In genomic region chr3R:11208766-11209331, dm6 we compare ENCODE assay signal across 5 fruit fly cellular contexts.
A peak's percentile ranks its signal among the peaks of the same experiment; 100 is the strongest.
TF ChIP-seq lines count a peak whose summit lies in the region.

No protein-coding gene starts in this region.

- TF ChIP-seq CTCF in whole organism, embryonic (GFP tag; optimal IDR thresholded peaks at IDR 0.05; lab: Kevin White, UChicago), result peak; percentile 53

TF ChIP-seq in whole organism, adult, 20 proteins besides CTCF, POLR2A, EP300 and RAD21:
- no peak for TF ChIP-seq ovo (GFP tag; optimal IDR thresholded peaks at IDR 0.05; lab: Kevin White, UChicago)
- TF ChIP-seq cic (GFP tag; optimal IDR thresholded peaks at IDR 0.05; lab: Kevin White, UChicago), result peak; percentile 44
- peak; percentile 18 for TF ChIP-seq Mnt (GFP tag; optimal IDR thresholded peaks at IDR 0.05; lab: Kevin White, UChicago)
- TF ChIP-seq bab1 (GFP tag; optimal IDR thresholded peaks at IDR 0.05; lab: Kevin White, UChicago), result peak; percentile 48

TF ChIP-seq in whole organism, embryonic, 481 proteins besides CTCF, POLR2A, EP300 and RAD21 (continues in another document):
- TF ChIP-seq pan (optimal IDR thresholded peaks at IDR 0.05; lab: Kevin White, UChicago) (no peak), pan (GFP tag; optimal IDR thresholded peaks at IDR 0.05 in 1 of 2, IDR thresholded peaks at IDR 0.05 in 1 of 2) (no peak), CG8290 (GFP tag; optimal IDR thresholded peaks at IDR 0.05; lab: Kevin White, UChicago) (no peak), CG8290 (tag; optimal IDR thresholded peaks at IDR 0.05; lab: Kevin White, UChicago) (peak in 1 of 2 experiments; percentile 8), chm (GFP tag; IDR thresholded peaks at IDR 0.05; lab: Robert Waterston, UW) (no peak), pfk (GFP tag; optimal IDR thresholded peaks at IDR 0.05; lab: Kevin White, UChicago) (no peak), Awh (GFP tag; IDR thresholded peaks at IDR 0.05; lab: Robert Waterston, UW) (no peak), CG14667 (GFP tag; IDR thresholded peaks at IDR 0.05; lab: Robert Waterston, UW) (no peak), Opbp (GFP tag; IDR thresholded peaks at IDR 0.05; lab: Robert Waterston, UW; ENCODE audit: partially characterized antibody) (0 out of 3 replicates have a peak, but pooled peaks have one; percentile 37), Sox100B (GFP tag; optimal IDR thresholded peaks at IDR 0.05; lab: Kevin White, UChicago) (no peak), sima (GFP tag; optimal IDR thresholded peaks at IDR 0.05; lab: Kevin White, UChicago) (no peak), CG7987 (GFP tag; optimal IDR thresholded peaks at IDR 0.05; lab: Kevin White, UChicago) (no peak), CG7372 (GFP tag; IDR thresholded peaks at IDR 0.05; lab: Robert Waterston, UW) (peak; percentile 95), Bgb (GFP tag; IDR thresholded peaks at IDR 0.05; lab: Robert Waterston, UW; ENCODE audit: partially characterized antibody) (peak; percentile 34; the same call in 1 of the 2 replicates), Pdp1 (GFP tag; optimal IDR thresholded peaks at IDR 0.05; lab: Kevin White, UChicago) (peak in 1 of 2 experiments; percentile 98), corto (GFP tag; optimal IDR thresholded peaks at IDR 0.05; lab: Kevin White, UChicago) (no peak), CrebB (tag; optimal IDR thresholded peaks at IDR 0.05; lab: Kevin White, UChicago) (no peak), Trl (optimal IDR thresholded peaks at IDR 0.05; lab: Kevin White, UChicago) (no peak), Trl (GFP tag; optimal IDR thresholded peaks at IDR 0.05; lab: Kevin White, UChicago) (no peak), CG7839 (tag; optimal IDR thresholded peaks at IDR 0.05; lab: Kevin White, UChicago) (peak; percentile 11), sd (tag; optimal IDR thresholded peaks at IDR 0.05; lab: Kevin White, UChicago) (no peak)

TF ChIP-seq in whole organism, prepupa, 60 proteins besides CTCF, POLR2A, EP300 and RAD21 (continues in another document):
- peak; percentile 23 for TF ChIP-seq fkh (GFP tag; optimal IDR thresholded peaks at IDR 0.05; lab: Kevin White, UChicago)
- no peak for TF ChIP-seq Sox14 (GFP tag; optimal IDR thresholded peaks at IDR 0.05; lab: Kevin White, UChicago)
- TF ChIP-seq Eip78C (GFP tag; lab: Kevin White, UChicago), result peak; percentile 93
- no peak for TF ChIP-seq CG3032 (tag; optimal IDR thresholded peaks at IDR 0.05; lab: Kevin White, UChicago)
- no peak for TF ChIP-seq CG4318 (GFP tag; optimal IDR thresholded peaks at IDR 0.05; lab: Kevin White, UChicago)
- no peak for TF ChIP-seq CG1621 (tag; optimal IDR thresholded peaks at IDR 0.05; lab: Kevin White, UChicago)
- TF ChIP-seq salr (GFP tag; optimal IDR thresholded peaks at IDR 0.05; lab: Kevin White, UChicago), result no peak
- TF ChIP-seq Smox (GFP tag; optimal IDR thresholded peaks at IDR 0.05; lab: Kevin White, UChicago), result no peak
- no peak for TF ChIP-seq CG6792 (GFP tag; optimal IDR thresholded peaks at IDR 0.05; lab: Kevin White, UChicago)
- TF ChIP-seq cyc (GFP tag; optimal IDR thresholded peaks at IDR 0.05; lab: Kevin White, UChicago), result no peak
- TF ChIP-seq CG11762 (GFP tag; optimal IDR thresholded peaks at IDR 0.05; lab: Kevin White, UChicago; ENCODE audit: insufficient read depth), result no peak
- TF ChIP-seq CG32006 (GFP tag; optimal IDR thresholded peaks at IDR 0.05; lab: Kevin White, UChicago), result no peak
- no peak for TF ChIP-seq CG10631 (GFP tag; optimal IDR thresholded peaks at IDR 0.05; lab: Kevin White, UChicago)
- no peak for TF ChIP-seq CG8632 (GFP tag; optimal IDR thresholded peaks at IDR 0.05; lab: Kevin White, UChicago)
- TF ChIP-seq CG9139 (GFP tag; optimal IDR thresholded peaks at IDR 0.05; lab: Kevin White, UChicago), result peak; percentile 77
- no peak for TF ChIP-seq lz (GFP tag; optimal IDR thresholded peaks at IDR 0.05; lab: Kevin White, UChicago)
- TF ChIP-seq Met (GFP tag; optimal IDR thresholded peaks at IDR 0.05; lab: Kevin White, UChicago), result no peak
- no peak for TF ChIP-seq fd85E (GFP tag; optimal IDR thresholded peaks at IDR 0.05; lab: Kevin White, UChicago)
- TF ChIP-seq CG3919 (GFP tag; optimal IDR thresholded peaks at IDR 0.05; lab: Kevin White, UChicago), result no peak
- TF ChIP-seq eg (GFP tag; IDR thresholded peaks at IDR 0.05; lab: Robert Waterston, UW), result no peak
- no peak for TF ChIP-seq fd59A (GFP tag; optimal IDR thresholded peaks at IDR 0.05; lab: Kevin White, UChicago)
- TF ChIP-seq spab (GFP tag; optimal IDR thresholded peaks at IDR 0.05; lab: Kevin White, UChicago), result no peak
- no peak for TF ChIP-seq CG8319 (GFP tag; optimal IDR thresholded peaks at IDR 0.05; lab: Kevin White, UChicago)
- TF ChIP-seq topi (GFP tag; optimal IDR thresholded peaks at IDR 0.05; lab: Kevin White, UChicago), result peak; percentile 23

TF ChIP-seq in whole organism, pupa, 21 proteins besides CTCF, POLR2A, EP300 and RAD21:
- TF ChIP-seq gl (tag; optimal IDR thresholded peaks at IDR 0.05; lab: Kevin White, UChicago) (no peak), CG8159 (tag; optimal IDR thresholded peaks at IDR 0.05; lab: Kevin White, UChicago) (no peak), CG34367 (tag; optimal IDR thresholded peaks at IDR 0.05; lab: Kevin White, UChicago) (no peak), EcR (GFP tag; optimal IDR thresholded peaks at IDR 0.05; lab: Kevin White, UChicago) (peak; percentile 42)
TF ChIP-seq in whole organism, pupa: peak in this region for 1.

TF ChIP-seq in whole organism, wandering third instar larva, 38 proteins besides CTCF, POLR2A, EP300 and RAD21:
- no peak for TF ChIP-seq usp (GFP tag; optimal IDR thresholded peaks at IDR 0.05; lab: Kevin White, UChicago)
- TF ChIP-seq brk (GFP tag; optimal IDR thresholded peaks at IDR 0.05; lab: Kevin White, UChicago), result peak; percentile 6
- no peak for TF ChIP-seq Hr78 (GFP tag; optimal IDR thresholded peaks at IDR 0.05; lab: Kevin White, UChicago)
- no peak for TF ChIP-seq Hr83 (GFP tag; optimal IDR thresholded peaks at IDR 0.05; lab: Kevin White, UChicago; ENCODE audit: poor library complexity, severe bottlenecking)
- TF ChIP-seq Jra (GFP tag; optimal IDR thresholded peaks at IDR 0.05; lab: Kevin White, UChicago), result no peak
- TF ChIP-seq Hnf4 (GFP tag; optimal IDR thresholded peaks at IDR 0.05; lab: Kevin White, UChicago), result no peak
- no peak for TF ChIP-seq Sp1 (GFP tag; optimal IDR thresholded peaks at IDR 0.05; lab: Kevin White, UChicago)
- no peak for TF ChIP-seq ey (GFP tag; optimal IDR thresholded peaks at IDR 0.05; lab: Kevin White, UChicago)
- TF ChIP-seq Myc (optimal IDR thresholded peaks at IDR 0.05; lab: Kevin White, UChicago), result peak; percentile 13
- no peak for TF ChIP-seq jim (GFP tag; optimal IDR thresholded peaks at IDR 0.05; lab: Kevin White, UChicago)
- TF ChIP-seq h (GFP tag; optimal IDR thresholded peaks at IDR 0.05; lab: Kevin White, UChicago), result no peak
